Worm (Caenorhabditis elegans) whole organism, young adult: Measurements from ENCODE around the gene F38E1.10.

ENCODE experiments used
- F23B12.7 ChIP-seq: sonication (generic microtip); optimal IDR thresholded peaks from 2 replicates; lab custom pipeline; 2017; ENCODE audit warnings: missing genetic modification characterization, mild to moderate bottlenecking, missing compliant biosample characterization, antibody characterized with exemption, moderate library complexity; ENCODE audit not compliant: insufficient read depth
- F55B11.4 ChIP-seq: sonication (generic microtip); optimal IDR thresholded peaks from 2 replicates; lab custom pipeline; 2016; ENCODE audit warnings: missing compliant biosample characterization, missing genetic modification characterization, borderline replicate concordance; ENCODE audit not compliant: insufficient read depth
- Y67H2A.10 ChIP-seq: fragments of 200-800 bp; sonication (Bioruptor generic); conservative IDR thresholded peaks from 2 replicates; pipeline ENCODE4 v1.3.6; 2022; ENCODE audit warnings: missing genetic modification reagents, missing genetic modification characterization, missing compliant biosample characterization
- Y95B8A.8 ChIP-seq: fragments of 200-800 bp; sonication (Bioruptor generic); IDR thresholded peaks from 2 replicates; pipeline ENCODE4 v1.3.6; 2022; ENCODE audit warnings: missing genetic modification reagents, missing genetic modification characterization, missing compliant biosample characterization
- ama-1 ChIP-seq, 3 experiments: fragments of 150-350 bp in 1 of 3; sonication (generic microtip) in 2 of 3; optimal IDR thresholded peaks; 2 replicates each; lab custom pipeline; 2014 to 2018; ENCODE audit warnings: missing biosample characterization in 2 of 3, missing genetic modification characterization in 2 of 3, missing genetic modification reagents in 2 of 3
- athp-1 ChIP-seq: sonication (generic microtip); optimal IDR thresholded peaks from 2 replicates; lab custom pipeline; 2017; ENCODE audit warnings: mild to moderate bottlenecking, missing genetic modification characterization, missing compliant biosample characterization
- attf-6 ChIP-seq: fragments of 200-800 bp; sonication (Bioruptor generic); IDR thresholded peaks from 2 replicates; pipeline ENCODE4 v1.3.6; 2022; ENCODE audit warnings: missing genetic modification reagents, missing genetic modification characterization, missing compliant biosample characterization
- ccch-3 ChIP-seq: fragments of 200-800 bp; sonication (Bioruptor generic); optimal IDR thresholded peaks from 2 replicates; lab custom pipeline; 2018; ENCODE audit warnings: mild to moderate bottlenecking, missing genetic modification characterization, missing compliant biosample characterization
- ceh-40 ChIP-seq: fragments of 200-800 bp; sonication (Bioruptor generic); IDR thresholded peaks from 2 replicates; pipeline ENCODE4 v1.3.6; 2022; ENCODE audit warnings: missing genetic modification characterization, missing compliant biosample characterization
- ceh-91 ChIP-seq: fragments of 200-800 bp; sonication (Bioruptor generic); IDR thresholded peaks from 2 replicates; pipeline ENCODE4 v1.3.6; 2022; ENCODE audit warnings: missing genetic modification reagents, missing genetic modification characterization, missing compliant biosample characterization
- die-1 ChIP-seq: sonication (generic microtip); optimal IDR thresholded peaks from 2 replicates; lab custom pipeline; 2016; ENCODE audit warnings: missing genotype, mild to moderate bottlenecking, missing genetic modification characterization, missing compliant biosample characterization
- dox-1 ChIP-seq: fragments of 200-800 bp; sonication (Bioruptor generic); IDR thresholded peaks from 2 replicates; pipeline ENCODE4 v1.3.6; 2022; ENCODE audit warnings: missing genetic modification reagents, missing genetic modification characterization, missing compliant biosample characterization
- egl-44 ChIP-seq: fragments of 200-800 bp; sonication (Bioruptor generic); IDR thresholded peaks from 2 replicates; pipeline ENCODE4 v1.3.6; 2022; ENCODE audit warnings: missing genetic modification reagents, missing genetic modification characterization, missing compliant biosample characterization
- egrh-3 ChIP-seq: fragments of 200-800 bp; sonication (Bioruptor generic); IDR thresholded peaks from 2 replicates; pipeline ENCODE4 v1.3.6; 2022; ENCODE audit warnings: missing genetic modification reagents, missing genetic modification characterization, missing compliant biosample characterization
- him-1 ChIP-seq: sonication (generic microtip); optimal IDR thresholded peaks from 2 replicates; lab custom pipeline; 2016; ENCODE audit warnings: missing genotype, missing genetic modification reagents, missing genetic modification characterization, missing compliant biosample characterization
- hlh-12 ChIP-seq: sonication (generic microtip); optimal IDR thresholded peaks from 2 replicates; lab custom pipeline; 2016; ENCODE audit warnings: missing genetic modification characterization, missing compliant biosample characterization
- lin-26 ChIP-seq: fragments of 200-800 bp; sonication (Bioruptor generic); IDR thresholded peaks from 2 replicates; pipeline ENCODE4 v1.3.6; 2022; ENCODE audit warnings: missing genetic modification reagents, missing genetic modification characterization, missing compliant biosample characterization
- lin-40 ChIP-seq: sonication (generic microtip); optimal IDR thresholded peaks from 2 replicates; lab custom pipeline; 2016; ENCODE audit warnings: missing genetic modification characterization, mild to moderate bottlenecking, missing compliant biosample characterization, missing genotype, missing genetic modification reagents
- madf-6 ChIP-seq: fragments of 200-800 bp; sonication (Bioruptor generic); IDR thresholded peaks from 2 replicates; pipeline ENCODE4 v1.3.6; 2022; ENCODE audit warnings: missing genetic modification reagents, missing genetic modification characterization, missing compliant biosample characterization
- madf-8 ChIP-seq: fragments of 200-800 bp; sonication (Bioruptor generic); conservative IDR thresholded peaks from 2 replicates; pipeline ENCODE4 v1.3.6; 2022; ENCODE audit warnings: missing genetic modification reagents, missing genetic modification characterization, missing compliant biosample characterization
- mcd-1 ChIP-seq: fragments of 200-800 bp; sonication (Bioruptor generic); IDR thresholded peaks from 2 replicates; pipeline ENCODE4 v1.3.6; 2022; ENCODE audit warnings: missing genetic modification reagents, missing genetic modification characterization, missing compliant biosample characterization
- mxl-1 ChIP-seq: sonication (generic microtip); optimal IDR thresholded peaks from 2 replicates; lab custom pipeline; 2016; ENCODE audit warnings: missing genetic modification characterization, missing compliant biosample characterization
- nhr-27 ChIP-seq: fragments of 200-800 bp; sonication (Bioruptor generic); optimal IDR thresholded peaks from 2 replicates; lab custom pipeline; 2018; ENCODE audit warnings: mild to moderate bottlenecking, missing genetic modification characterization, moderate library complexity, missing compliant biosample characterization
- pha-4 ChIP-seq: fragments of 150-350 bp; sonication (generic microtip); optimal IDR thresholded peaks from 2 replicates; lab custom pipeline; 2014; ENCODE audit warnings: missing biosample characterization, missing genetic modification reagents, missing genetic modification characterization
- repo-1 ChIP-seq: sonication (generic microtip); optimal IDR thresholded peaks from 2 replicates; lab custom pipeline; 2017; ENCODE audit warnings: mild to moderate bottlenecking, missing genetic modification characterization, missing compliant biosample characterization
- rpc-1 ChIP-seq, 2 experiments: fragments of 150-350 bp in 1 of 2; sonication (generic microtip) in 1 of 2; optimal IDR thresholded peaks; 2 replicates each; lab custom pipeline; 2014 to 2018; ENCODE audit warnings: missing biosample characterization in 1 of 2, missing genetic modification characterization in 1 of 2, missing genetic modification reagents in 1 of 2, missing genotype in 1 of 2
- sea-2 ChIP-seq: fragments of 200-800 bp; sonication (Bioruptor generic); IDR thresholded peaks from 2 replicates; pipeline ENCODE4 v1.3.6; 2022; ENCODE audit warnings: missing genetic modification characterization, missing compliant biosample characterization
- snpc-1.1 ChIP-seq: sonication (generic microtip); optimal IDR thresholded peaks from 2 replicates; lab custom pipeline; 2017; ENCODE audit warnings: missing genetic modification characterization, mild to moderate bottlenecking, missing compliant biosample characterization, antibody characterized with exemption, moderate library complexity, missing genotype, missing genetic modification reagents; ENCODE audit not compliant: insufficient read depth
- snpc-1.3 ChIP-seq: sonication (generic microtip); optimal IDR thresholded peaks from 2 replicates; lab custom pipeline; 2017; ENCODE audit warnings: missing genetic modification characterization, mild to moderate bottlenecking, missing compliant biosample characterization, antibody characterized with exemption, moderate library complexity, missing genotype, missing genetic modification reagents; ENCODE audit not compliant: insufficient read depth
- snpc-4 ChIP-seq, 5 experiments: fragments of 150-350 bp in 1 of 5; sonication (generic microtip) in 4 of 5; optimal IDR thresholded peaks; 2 replicates each; lab custom pipeline; 2014 to 2018; ENCODE audit warnings: missing genetic modification characterization in 5 of 5, missing biosample characterization in 3 of 5, antibody characterized with exemption in 2 of 5, mild to moderate bottlenecking in 2 of 5, missing compliant biosample characterization in 2 of 5, missing genotype in 2 of 5, moderate library complexity in 2 of 5, missing genetic modification reagents in 1 of 5
- somi-1 ChIP-seq: fragments of 200-800 bp; sonication (Bioruptor generic); optimal IDR thresholded peaks from 2 replicates; lab custom pipeline; 2018; ENCODE audit warnings: mild to moderate bottlenecking, missing genetic modification characterization, missing compliant biosample characterization
- tbp1 ChIP-seq: fragments of 200-800 bp; sonication (Bioruptor generic); optimal IDR thresholded peaks from 2 replicates; lab custom pipeline; 2018; ENCODE audit warnings: mild to moderate bottlenecking, missing genetic modification characterization, missing compliant biosample characterization
- tbx-9 ChIP-seq: sonication (generic microtip); optimal IDR thresholded peaks from 2 replicates; lab custom pipeline; 2016; ENCODE audit warnings: borderline replicate concordance, missing genetic modification characterization, inconsistent platforms, missing compliant biosample characterization
- ztf-18 ChIP-seq: sonication (generic microtip); optimal IDR thresholded peaks from 2 replicates; lab custom pipeline; 2016; ENCODE audit warnings: missing genotype, mild to moderate bottlenecking, missing genetic modification characterization, missing compliant biosample characterization

Gene F38E1.10

DNA sequence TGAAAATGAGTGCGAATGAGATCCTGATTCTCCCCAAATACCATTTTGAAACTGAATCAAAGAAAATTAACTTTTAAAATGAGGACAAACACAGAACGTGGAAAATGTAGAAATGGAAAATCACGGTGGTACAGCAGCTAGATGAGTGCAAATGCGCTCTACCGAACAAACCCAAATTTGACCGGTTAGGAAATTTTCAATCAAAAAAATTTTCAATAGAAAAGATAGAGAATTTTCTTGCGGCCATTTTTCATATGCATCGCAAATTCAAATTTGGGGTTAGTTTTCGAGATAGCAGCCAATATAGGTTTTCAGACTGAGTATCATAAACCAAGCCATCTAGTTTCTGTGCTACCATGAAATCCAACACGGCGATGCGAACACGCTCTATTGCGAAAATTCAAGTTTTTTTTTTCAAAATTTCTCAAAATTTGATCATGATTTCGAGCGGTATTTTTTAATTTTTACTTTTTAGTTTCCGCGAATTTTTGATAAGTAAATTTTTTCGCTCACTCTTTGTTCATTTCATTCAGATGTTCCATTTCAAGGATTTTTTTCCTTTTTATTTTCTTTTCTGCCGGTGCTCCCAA is 38.2 kb upstream of the F38E1.10 start, which contains the start of gene vha-18 (continued):
- TF ChIP-seq snpc-4 (GFP tag; optimal IDR thresholded peaks at IDR 0.05; lab: Kevin White, UChicago) (no peak), snpc-4 (tag; optimal IDR thresholded peaks at IDR 0.05; lab: Kevin White, UChicago) (peak in 3 of 4 experiments; percentile 27 to 71 (median 55)), rpc-1 (optimal IDR thresholded peaks at IDR 0.05; lab: Kevin White, UChicago) (no peak), rpc-1 (tag; optimal IDR thresholded peaks at IDR 0.05; lab: Kevin White, UChicago) (no peak), Y67H2A.10 (no peak; the same call in 1 of the 2 replicates), lin-40 (tag; lab: Kevin White, UChicago) (no peak), tbp1 (GFP tag; lab: Kevin White, UChicago) (peak; percentile 63), madf-6 (GFP tag; lab: Robert Waterston, UW) (peak; percentile 98), athp-1 (peak; percentile 3), egrh-3 (0 out of 2 replicates have a peak, but pooled peaks have one; percentile 9), mcd-1 (GFP tag; lab: Robert Waterston, UW) (peak; percentile 94), hlh-12 (no peak), Y95B8A.8 (GFP tag; lab: Robert Waterston, UW) (peak; percentile 86; the same call in 1 of the 2 replicates), nhr-27 (tag; lab: Kevin White, UChicago) (no peak), snpc-1.1 (tag; lab: Kevin White, UChicago) (peak; percentile 55), egl-44 (GFP tag; lab: Robert Waterston, UW) (no peak), tbx-9 (no peak), ceh-91 (peak; percentile 99), ama-1 (optimal IDR thresholded peaks at IDR 0.05; lab: Kevin White, UChicago) (no peak), ama-1 (GFP tag; optimal IDR thresholded peaks at IDR 0.05; lab: Kevin White, UChicago) (no peak), snpc-1.3 (tag; lab: Kevin White, UChicago) (peak; percentile 73), ccch-3 (no peak), F55B11.4 (tag; lab: Kevin White, UChicago) (no peak), ztf-18 (tag; lab: Kevin White, UChicago) (peak; percentile 70), sea-2 (GFP tag; lab: Robert Waterston, UW) (no peak), mxl-1 (tag; lab: Kevin White, UChicago) (no peak), lin-26 (no peak), somi-1 (no peak)

DNA sequence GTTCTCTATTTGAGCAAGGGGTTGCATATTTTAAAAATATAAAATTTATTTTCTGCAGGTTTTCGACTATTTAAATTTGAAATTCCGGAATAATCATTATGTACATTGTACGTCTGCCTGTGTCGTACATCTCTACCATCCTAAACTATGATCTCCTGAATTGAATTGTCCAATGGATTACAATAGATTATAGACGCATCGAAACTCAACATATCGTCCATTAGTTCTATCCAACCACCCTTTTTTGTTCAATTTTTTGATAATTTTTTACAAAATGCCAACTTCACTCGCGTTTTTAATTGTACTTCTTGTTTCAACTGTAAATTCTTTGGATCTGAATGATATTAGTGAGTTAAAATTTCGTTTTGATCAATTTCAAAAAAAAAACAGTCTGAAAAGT is 35.1 kb upstream of the F38E1.10 start, which contains the start of gene F52E1.2:
TSS of gene F52E1.2 (plus strand) at position 190 of the 400 bp plus-strand sequence.
- TF ChIP-seq pha-4 (tag; lab: Kevin White, UChicago) (no peak), sea-2 (GFP tag; lab: Robert Waterston, UW) (no peak), madf-8 (GFP tag; lab: Robert Waterston, UW) (no peak), attf-6 (GFP tag; lab: Robert Waterston, UW) (no peak), ceh-40 (GFP tag; lab: Robert Waterston, UW) (no peak), lin-40 (tag; lab: Kevin White, UChicago) (no peak), repo-1 (tag; lab: Kevin White, UChicago) (no peak), tbx-9 (no peak), F23B12.7 (tag; lab: Kevin White, UChicago) (no peak), die-1 (tag; lab: Kevin White, UChicago) (no peak), him-1 (tag; lab: Kevin White, UChicago) (no peak), dox-1 (no peak)
